Fruit fly (Drosophila melanogaster): ENCODE data around the gene CG7560.

The CG7560 gene

dm6 chr3L:11410505-11410904, 14.5 kb upstream of the CG7560 start (continued):
- no peak for TF ChIP-seq tap (tag; optimal IDR thresholded peaks at IDR 0.05)
- TF ChIP-seq CG14667 (GFP tag; IDR thresholded peaks at IDR 0.05), result no peak
- TF ChIP-seq D19A (tag; optimal IDR thresholded peaks at IDR 0.05), result peak; percentile 7
- TF ChIP-seq oc (tag; optimal IDR thresholded peaks at IDR 0.05), result no peak
- TF ChIP-seq chif (GFP tag; optimal IDR thresholded peaks at IDR 0.05), result no peak
- TF ChIP-seq CG15269 (tag; optimal IDR thresholded peaks at IDR 0.05), result peak; percentile 15
- TF ChIP-seq onecut (GFP tag; IDR thresholded peaks at IDR 0.05), result no peak
- no peak for TF ChIP-seq CG10431 (GFP tag; optimal IDR thresholded peaks at IDR 0.05)
- no peak for TF ChIP-seq CG4282 (GFP tag; optimal IDR thresholded peaks at IDR 0.05)
- peak in 1 of 2 experiments; percentile 14 for TF ChIP-seq Hr51 (GFP tag; optimal IDR thresholded peaks at IDR 0.05)
- TF ChIP-seq nmo (GFP tag; optimal IDR thresholded peaks at IDR 0.05), result peak; percentile 7
- no peak for TF ChIP-seq ato (GFP tag; IDR thresholded peaks at IDR 0.05; ENCODE audit: partially characterized antibody)
- peak; percentile 2 for TF ChIP-seq dmrt99B (tag; optimal IDR thresholded peaks at IDR 0.05)
- TF ChIP-seq phol (tag; optimal IDR thresholded peaks at IDR 0.05), result no peak
- no peak for TF ChIP-seq ERR (GFP tag; optimal IDR thresholded peaks at IDR 0.05)
- no peak for TF ChIP-seq ttk (GFP tag; IDR thresholded peaks at IDR 0.05)
- TF ChIP-seq CG14441 (GFP tag; IDR thresholded peaks at IDR 0.05), result no peak
- peak; percentile 34 for TF ChIP-seq CG11504 (tag; optimal IDR thresholded peaks at IDR 0.05)

DNA sequence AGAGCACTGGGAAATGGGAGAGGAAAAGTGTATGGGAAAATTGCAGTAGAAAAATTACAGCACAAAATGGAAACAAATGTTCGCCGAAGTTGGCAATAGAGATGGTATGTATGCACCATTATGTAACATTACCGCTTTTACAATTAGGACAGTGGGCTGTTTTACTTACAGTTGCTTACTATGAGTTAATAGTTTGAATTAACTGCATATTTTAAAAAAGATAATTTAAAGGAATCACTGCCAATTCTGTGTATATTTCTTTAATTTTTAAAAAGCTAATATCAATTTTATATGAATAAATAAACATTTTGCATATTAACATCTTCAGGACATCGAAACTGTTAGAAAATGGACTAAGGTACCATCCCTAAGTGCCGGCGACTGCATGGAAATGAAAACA, 11.3 kb upstream of the CG7560 start:
- TF ChIP-seq btn (GFP tag; optimal IDR thresholded peaks at IDR 0.05), result no peak
- TF ChIP-seq sens (GFP tag), result peak; percentile 51
- TF ChIP-seq CG10431 (GFP tag; optimal IDR thresholded peaks at IDR 0.05), result no peak
- peak; percentile 6 for TF ChIP-seq phol (tag; optimal IDR thresholded peaks at IDR 0.05)
- TF ChIP-seq CG2129 (GFP tag; IDR thresholded peaks at IDR 0.05; ENCODE audit: partially characterized antibody), result no peak
- no peak for TF ChIP-seq Tbp (GFP tag; optimal IDR thresholded peaks at IDR 0.05)
- peak; percentile 28 for TF ChIP-seq Med (GFP tag)
- peak; percentile 3 for TF ChIP-seq CG10209 (GFP tag; optimal IDR thresholded peaks at IDR 0.05)
- TF ChIP-seq CG10979 (tag; optimal IDR thresholded peaks at IDR 0.05), result peak; percentile 19
- TF ChIP-seq CG11504 (tag; optimal IDR thresholded peaks at IDR 0.05), result peak; percentile 20
- TF ChIP-seq CG31441 (GFP tag; IDR thresholded peaks at IDR 0.05), result peak; percentile 24; the same call in 1 of the 2 replicates
- no peak for TF ChIP-seq CG3163 (GFP tag; optimal IDR thresholded peaks at IDR 0.05)
- peak; percentile 20 for TF ChIP-seq CG2875 (GFP tag; optimal IDR thresholded peaks at IDR 0.05)
- TF ChIP-seq CG2712 (tag; optimal IDR thresholded peaks at IDR 0.05), result peak; percentile 67
- peak; percentile 2 for TF ChIP-seq BEAF-32 (GFP tag; optimal IDR thresholded peaks at IDR 0.05)
- peak; percentile 30 for TF ChIP-seq nerfin-1 (tag; optimal IDR thresholded peaks at IDR 0.05)
- peak in 1 of 3 experiments; percentile 60 for TF ChIP-seq lola (GFP tag; optimal IDR thresholded peaks at IDR 0.05)
- TF ChIP-seq sqz (GFP tag; optimal IDR thresholded peaks at IDR 0.05), result no peak
- peak; percentile 27 for TF ChIP-seq CG9727 (GFP tag; optimal IDR thresholded peaks at IDR 0.05)
- peak; percentile 62 for TF ChIP-seq dmrt11E (tag; optimal IDR thresholded peaks at IDR 0.05)
- TF ChIP-seq mam (GFP tag; optimal IDR thresholded peaks at IDR 0.05), result no peak
- TF ChIP-seq CG17361 (GFP tag; IDR thresholded peaks at IDR 0.05), result peak; percentile 9; the same call in 1 of the 3 replicates
- TF ChIP-seq Blimp-1 (GFP tag; optimal IDR thresholded peaks at IDR 0.05), result peak; percentile 6
- peak; percentile 49 for TF ChIP-seq CG18262 (tag; optimal IDR thresholded peaks at IDR 0.05)
- TF ChIP-seq klu (GFP tag; IDR thresholded peaks at IDR 0.05), result no peak
- peak; percentile 14 for TF ChIP-seq trem (tag; optimal IDR thresholded peaks at IDR 0.05)
- peak; percentile 35 for TF ChIP-seq Ssrp (tag; optimal IDR thresholded peaks at IDR 0.05)
- no peak for TF ChIP-seq da (GFP tag; optimal IDR thresholded peaks at IDR 0.05)
- TF ChIP-seq CG1832 (GFP tag; optimal IDR thresholded peaks at IDR 0.05), result no peak
- peak; percentile 23 for TF ChIP-seq CG12391 (tag; optimal IDR thresholded peaks at IDR 0.05)
- TF ChIP-seq cg (GFP tag; optimal IDR thresholded peaks at IDR 0.05), result no peak
- TF ChIP-seq Kr (GFP tag; optimal IDR thresholded peaks at IDR 0.05), result no peak
- TF ChIP-seq Xrp1 (GFP tag; IDR thresholded peaks at IDR 0.05), result peak; percentile 47; the same call in 1 of the 2 replicates
- TF ChIP-seq CG7556 (GFP tag; optimal IDR thresholded peaks at IDR 0.05), result peak; percentile 12
